Fruit fly (Drosophila melanogaster): ENCODE measurements around the gene yellow-c.

The yellow-c gene

dm6 chr2L:15061368-15061767 lies 26.2 kb downstream of the yellow-c start, which contains the start of the genes solo and vas (continued):
- TF ChIP-seq Dek (tag; optimal IDR thresholded peaks at IDR 0.05) (peak; percentile 77), knrl (GFP tag; IDR thresholded peaks at IDR 0.05; ENCODE audit: partially characterized antibody) (0 out of 3 replicates have a peak, but pooled peaks have one; percentile 17), trem (tag; optimal IDR thresholded peaks at IDR 0.05) (peak; percentile 56), Myb (GFP tag; optimal IDR thresholded peaks at IDR 0.05) (no peak), CG17361 (GFP tag; IDR thresholded peaks at IDR 0.05) (peak; percentile 49), hb (GFP tag; IDR thresholded peaks at IDR 0.05; ENCODE audit: partially characterized antibody) (no peak), CG4854 (GFP tag; optimal IDR thresholded peaks at IDR 0.05) (peak; percentile 24), CG17568 (GFP tag; optimal IDR thresholded peaks at IDR 0.05) (peak; percentile 7), lab (GFP tag; optimal IDR thresholded peaks at IDR 0.05) (peak; percentile 40), Hsf (GFP tag; optimal IDR thresholded peaks at IDR 0.05) (peak; percentile 48), CG5245 (GFP tag; optimal IDR thresholded peaks at IDR 0.05) (no peak), Sox102F (GFP tag; optimal IDR thresholded peaks at IDR 0.05) (peak; percentile 63), mam (GFP tag; optimal IDR thresholded peaks at IDR 0.05) (peak; percentile 42), E2f2 (GFP tag; IDR thresholded peaks at IDR 0.05) (peak; percentile 30), scrt (GFP tag; optimal IDR thresholded peaks at IDR 0.05) (peak; percentile 19), CoRest (tag; optimal IDR thresholded peaks at IDR 0.05) (peak; percentile 80), CG10543 (GFP tag; optimal IDR thresholded peaks at IDR 0.05) (peak; percentile 32), CG15514 (GFP tag; optimal IDR thresholded peaks at IDR 0.05) (peak; percentile 37), trh (GFP tag; optimal IDR thresholded peaks at IDR 0.05) (peak; percentile 26), Bgb (GFP tag; IDR thresholded peaks at IDR 0.05; ENCODE audit: partially characterized antibody) (peak; percentile 24; the same call in 1 of the 2 replicates), shn (GFP tag; optimal IDR thresholded peaks at IDR 0.05) (no peak), unc-4 (GFP tag; IDR thresholded peaks at IDR 0.05; ENCODE audit: partially characterized antibody) (peak; percentile 39; the same call in 1 of the 2 replicates), Sox100B (GFP tag; optimal IDR thresholded peaks at IDR 0.05) (peak; percentile 39), Nf-YC (tag; optimal IDR thresholded peaks at IDR 0.05) (peak; percentile 30), mld (GFP tag; IDR thresholded peaks at IDR 0.05; ENCODE audit: partially characterized antibody) (no peak), Med (GFP tag) (peak; percentile 77), CG30020 (tag; optimal IDR thresholded peaks at IDR 0.05) (peak; percentile 97), Chrac-16 (GFP tag; optimal IDR thresholded peaks at IDR 0.05) (peak; percentile 50), CG17829 (tag; optimal IDR thresholded peaks at IDR 0.05) (peak; percentile 57), Blimp-1 (GFP tag; optimal IDR thresholded peaks at IDR 0.05) (peak; percentile 30), chif (GFP tag; optimal IDR thresholded peaks at IDR 0.05) (peak in 1 of 2 experiments; percentile 10), fd3F (GFP tag; optimal IDR thresholded peaks at IDR 0.05) (peak; percentile 40), kah (GFP tag; optimal IDR thresholded peaks at IDR 0.05) (peak; percentile 2), CG18619 (GFP tag; optimal IDR thresholded peaks at IDR 0.05) (peak; percentile 25), CG15696 (tag; optimal IDR thresholded peaks at IDR 0.05) (peak; percentile 45), tio (GFP tag; optimal IDR thresholded peaks at IDR 0.05) (peak; percentile 12), az2 (GFP tag; optimal IDR thresholded peaks at IDR 0.05) (peak; percentile 26), esg (GFP tag; conservative IDR thresholded peaks at IDR 0.05) (peak; percentile 48), CG14710 (tag; optimal IDR thresholded peaks at IDR 0.05) (peak; percentile 56), CG9817 (tag; optimal IDR thresholded peaks at IDR 0.05) (peak; percentile 66), hth (optimal IDR thresholded peaks at IDR 0.05) (no peak), CG4328 (GFP tag; optimal IDR thresholded peaks at IDR 0.05) (peak; percentile 14), CG13624 (GFP tag; optimal IDR thresholded peaks at IDR 0.05) (no peak), Drgx (GFP tag; IDR thresholded peaks at IDR 0.05) (0 out of 2 replicates have a peak, but pooled peaks have one; percentile 20), Dp (GFP tag; optimal IDR thresholded peaks at IDR 0.05) (peak; percentile 15), D19A (tag; optimal IDR thresholded peaks at IDR 0.05) (peak; percentile 46), Sry-δ (GFP tag; optimal IDR thresholded peaks at IDR 0.05) (peak; percentile 79), CG4730 (GFP tag; IDR thresholded peaks at IDR 0.05) (0 out of 2 replicates have a peak, but pooled peaks have one; percentile 12), ind (GFP tag; optimal IDR thresholded peaks at IDR 0.05) (peak; percentile 29)

Data from whole organism, embryonic.